Fruit fly (Drosophila melanogaster) S2 (cell line): ENCODE results near the gene CG4438.

Experiments used
- CG8478 ChIP-seq: fragments of >200 bp; optimal IDR thresholded peaks from 2 replicates; lab custom pipeline; 2018
- CTCF ChIP-seq, 2 experiments: fragments of >200 bp; optimal IDR thresholded peaks; 2 replicates each; lab custom pipeline; 2018

DNA sequence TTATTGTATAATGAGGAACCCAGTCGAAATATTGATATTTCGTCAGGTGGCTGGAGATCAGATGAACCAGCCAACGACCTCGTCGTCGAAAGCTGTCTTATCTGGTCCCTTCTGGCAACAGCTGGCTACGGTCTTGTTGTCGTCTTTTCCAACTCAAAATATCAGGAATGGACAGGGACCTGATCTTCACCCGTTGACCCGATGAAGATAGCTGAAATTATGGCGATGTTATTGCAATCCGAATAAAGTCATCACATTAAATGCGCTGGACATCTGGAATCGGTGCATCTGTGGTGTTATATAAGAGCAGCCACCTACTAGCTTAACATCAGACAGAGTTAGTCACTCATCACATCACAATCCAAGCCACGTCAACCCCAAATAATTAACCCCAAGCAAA lies 28.7 kb upstream of the CG4438 start, which contains the start of gene Fbp2:
- TF ChIP-seq CG8478 (lab: Kevin White, UChicago) (no peak), CTCF (optimal IDR thresholded peaks at IDR 0.05; lab: Kevin White, UChicago) (no peak)
